5 fruit fly cellular contexts compared by ENCODE assay signal in the genomic region with DNA sequence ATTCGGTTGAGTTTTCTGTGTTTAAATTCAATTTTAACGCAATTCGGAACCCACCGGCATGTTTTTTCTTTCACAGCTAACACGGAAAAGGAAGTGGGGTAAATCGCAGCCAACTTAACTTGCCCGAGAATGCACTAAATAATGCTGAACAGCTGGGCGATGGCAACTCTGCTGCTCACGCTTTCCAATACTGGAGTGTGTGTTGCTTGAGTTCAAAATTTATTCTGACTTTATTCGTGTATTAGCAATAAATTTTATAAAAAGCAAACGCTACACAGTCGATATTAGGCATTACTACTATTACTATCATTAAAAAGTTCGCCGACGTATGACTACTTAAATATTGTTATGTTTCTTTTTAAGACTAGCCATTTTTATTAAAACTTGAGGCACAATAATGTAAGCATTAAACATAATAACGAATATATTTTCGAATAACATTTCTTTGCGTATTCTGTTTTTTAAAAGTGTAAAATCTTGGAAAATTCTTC.
TF ChIP-seq lines count a peak whose summit lies in the region.

A gene (minus strand): TSS at position 136 of the 491 bp plus-strand sequence.
A gene (plus strand): TSS at position 280 of the 491 bp plus-strand sequence.

TF ChIP-seq in whole organism, adult, 20 proteins besides CTCF, POLR2A, EP300 and RAD21 (continued from another document):
- TF ChIP-seq CG33017 (tag; optimal IDR thresholded peaks at IDR 0.05; lab: Kevin White, UChicago), result peak; percentile 94
- TF ChIP-seq Clk (GFP tag; optimal IDR thresholded peaks at IDR 0.05; lab: Kevin White, UChicago), result peak; percentile 95
- TF ChIP-seq bab1 (GFP tag; optimal IDR thresholded peaks at IDR 0.05; lab: Kevin White, UChicago), result peak; percentile 96
- TF ChIP-seq CG12768 (GFP tag; optimal IDR thresholded peaks at IDR 0.05; lab: Kevin White, UChicago), result peak; percentile 98
TF ChIP-seq in whole organism, adult: peak in this region for 19.

TF ChIP-seq in whole organism, embryonic, 481 proteins besides CTCF, POLR2A, EP300 and RAD21 (continued from another document and continues in another):
- TF ChIP-seq CG14014 (GFP tag; IDR thresholded peaks at IDR 0.05; lab: Robert Waterston, UW) (peak; percentile 95), cg (GFP tag; optimal IDR thresholded peaks at IDR 0.05; lab: Kevin White, UChicago) (no peak), Side (GFP tag; optimal IDR thresholded peaks at IDR 0.05; lab: Kevin White, UChicago) (peak; percentile 99), ems (GFP tag; optimal IDR thresholded peaks at IDR 0.05; lab: Kevin White, UChicago) (peak; percentile 98), CG13424 (tag; optimal IDR thresholded peaks at IDR 0.05; lab: Kevin White, UChicago) (peak; percentile 88), Asciz (GFP tag; optimal IDR thresholded peaks at IDR 0.05; lab: Kevin White, UChicago) (peak; percentile 98), stc (GFP tag; IDR thresholded peaks at IDR 0.05; lab: Robert Waterston, UW) (peak; percentile 93), CG17829 (tag; optimal IDR thresholded peaks at IDR 0.05; lab: Kevin White, UChicago) (peak; percentile 94), zf30C (GFP tag; optimal IDR thresholded peaks at IDR 0.05; lab: Kevin White, UChicago) (peak; percentile 61), CG1832 (GFP tag; optimal IDR thresholded peaks at IDR 0.05; lab: Kevin White, UChicago) (no peak), fd3F (GFP tag; optimal IDR thresholded peaks at IDR 0.05; lab: Kevin White, UChicago) (peak; percentile 97), danr (GFP tag; IDR thresholded peaks at IDR 0.05; lab: Robert Waterston, UW) (peak; percentile 82), Hey (tag; optimal IDR thresholded peaks at IDR 0.05; lab: Kevin White, UChicago) (peak; percentile 99), pum (GFP tag; optimal IDR thresholded peaks at IDR 0.05; lab: Kevin White, UChicago) (peak; percentile 97), CG13894 (tag; optimal IDR thresholded peaks at IDR 0.05; lab: Kevin White, UChicago) (peak; percentile 96), CG17568 (GFP tag; optimal IDR thresholded peaks at IDR 0.05; lab: Kevin White, UChicago) (peak; percentile 98), ab (GFP tag; optimal IDR thresholded peaks at IDR 0.05; lab: Kevin White, UChicago) (peak; percentile 94), Ssrp (tag; optimal IDR thresholded peaks at IDR 0.05; lab: Kevin White, UChicago) (peak; percentile 92), Dad (GFP tag; optimal IDR thresholded peaks at IDR 0.05; lab: Kevin White, UChicago) (peak; percentile 99), bcd (GFP tag; optimal IDR thresholded peaks at IDR 0.05; lab: Kevin White, UChicago) (peak; percentile 100), Hr3 (GFP tag; optimal IDR thresholded peaks at IDR 0.05; lab: Kevin White, UChicago) (peak; percentile 96), tll (GFP tag; optimal IDR thresholded peaks at IDR 0.05; lab: Kevin White, UChicago) (peak in 1 of 2 experiments; percentile 88), CG2120 (GFP tag; optimal IDR thresholded peaks at IDR 0.05; lab: Kevin White, UChicago) (peak; percentile 95), Rx (GFP tag; IDR thresholded peaks at IDR 0.05; lab: Robert Waterston, UW) (peak; percentile 98), lilli (GFP tag; optimal IDR thresholded peaks at IDR 0.05; lab: Kevin White, UChicago) (peak; percentile 96), CG8388 (GFP tag; optimal IDR thresholded peaks at IDR 0.05; lab: Kevin White, UChicago) (peak; percentile 89), nom (GFP tag; optimal IDR thresholded peaks at IDR 0.05; lab: Kevin White, UChicago) (peak; percentile 95), CG7839 (tag; optimal IDR thresholded peaks at IDR 0.05; lab: Kevin White, UChicago) (peak; percentile 96), CG13775 (GFP tag; optimal IDR thresholded peaks at IDR 0.05; lab: Kevin White, UChicago) (peak; percentile 99), az2 (GFP tag; optimal IDR thresholded peaks at IDR 0.05; lab: Kevin White, UChicago) (peak; percentile 95)

TF ChIP-seq in whole organism, prepupa, 60 proteins besides CTCF, POLR2A, EP300 and RAD21 (continued from another document and continues in another):
- TF ChIP-seq Hr38 (GFP tag; optimal IDR thresholded peaks at IDR 0.05; lab: Kevin White, UChicago) (no peak), Smox (GFP tag; optimal IDR thresholded peaks at IDR 0.05; lab: Kevin White, UChicago) (peak; percentile 91), CG10631 (GFP tag; optimal IDR thresholded peaks at IDR 0.05; lab: Kevin White, UChicago) (peak; percentile 88), OdsH (GFP tag; optimal IDR thresholded peaks at IDR 0.05; lab: Kevin White, UChicago) (peak; percentile 92), eg (GFP tag; IDR thresholded peaks at IDR 0.05; lab: Robert Waterston, UW) (peak; percentile 93), CG11294 (GFP tag; IDR thresholded peaks at IDR 0.05; lab: Robert Waterston, UW) (peak; percentile 77), fd85E (GFP tag; optimal IDR thresholded peaks at IDR 0.05; lab: Kevin White, UChicago) (peak; percentile 89), CG3919 (GFP tag; optimal IDR thresholded peaks at IDR 0.05; lab: Kevin White, UChicago) (peak; percentile 98), acj6 (GFP tag; optimal IDR thresholded peaks at IDR 0.05; lab: Kevin White, UChicago) (peak; percentile 92), CG6792 (GFP tag; optimal IDR thresholded peaks at IDR 0.05; lab: Kevin White, UChicago) (peak; percentile 91), Hr4 (GFP tag; optimal IDR thresholded peaks at IDR 0.05; lab: Kevin White, UChicago) (no peak), CG34406 (GFP tag; optimal IDR thresholded peaks at IDR 0.05; lab: Kevin White, UChicago) (peak; percentile 92), lz (GFP tag; optimal IDR thresholded peaks at IDR 0.05; lab: Kevin White, UChicago) (peak; percentile 98), pdm3 (GFP tag; optimal IDR thresholded peaks at IDR 0.05; lab: Kevin White, UChicago) (peak; percentile 94), Hr39 (GFP tag; optimal IDR thresholded peaks at IDR 0.05; lab: Kevin White, UChicago) (peak; percentile 97), Ets96B (tag; optimal IDR thresholded peaks at IDR 0.05; lab: Kevin White, UChicago) (peak; percentile 70), Lpt (GFP tag; optimal IDR thresholded peaks at IDR 0.05; lab: Kevin White, UChicago) (no peak), dsx (GFP tag; optimal IDR thresholded peaks at IDR 0.05; lab: Kevin White, UChicago; ENCODE audit: poor library complexity, severe bottlenecking) (peak; percentile 74), CG7368 (GFP tag; optimal IDR thresholded peaks at IDR 0.05; lab: Kevin White, UChicago) (peak; percentile 96), fkh (GFP tag; optimal IDR thresholded peaks at IDR 0.05; lab: Kevin White, UChicago) (peak; percentile 94), CG9139 (GFP tag; optimal IDR thresholded peaks at IDR 0.05; lab: Kevin White, UChicago) (peak; percentile 94), salr (GFP tag; optimal IDR thresholded peaks at IDR 0.05; lab: Kevin White, UChicago) (peak in 1 of 2 experiments; percentile 98), spab (GFP tag; optimal IDR thresholded peaks at IDR 0.05; lab: Kevin White, UChicago) (peak; percentile 76), CG16779 (tag; optimal IDR thresholded peaks at IDR 0.05; lab: Kevin White, UChicago) (peak; percentile 94), Eip75B (GFP tag; optimal IDR thresholded peaks at IDR 0.05; lab: Kevin White, UChicago) (peak; percentile 96), net (GFP tag; optimal IDR thresholded peaks at IDR 0.05; lab: Kevin White, UChicago) (peak; percentile 96), Sox102F (GFP tag; optimal IDR thresholded peaks at IDR 0.05; lab: Kevin White, UChicago) (peak; percentile 95), CG6276 (GFP tag; optimal IDR thresholded peaks at IDR 0.05; lab: Kevin White, UChicago) (no peak), Met (GFP tag; optimal IDR thresholded peaks at IDR 0.05; lab: Kevin White, UChicago) (peak; percentile 96), cyc (GFP tag; optimal IDR thresholded peaks at IDR 0.05; lab: Kevin White, UChicago) (peak; percentile 98), ss (GFP tag; optimal IDR thresholded peaks at IDR 0.05; lab: Kevin White, UChicago) (peak; percentile 85 to 93)

TF ChIP-seq in whole organism, pupa, 21 proteins besides CTCF, POLR2A, EP300 and RAD21 (continued from another document):
- TF ChIP-seq CG10348 (GFP tag; IDR thresholded peaks at IDR 0.05; lab: Robert Waterston, UW), result peak; percentile 32; the same call in 1 of the 2 replicates

TF ChIP-seq in whole organism, wandering third instar larva, 38 proteins besides CTCF, POLR2A, EP300 and RAD21 (continued from another document):
- TF ChIP-seq Rel (GFP tag; optimal IDR thresholded peaks at IDR 0.05; lab: Kevin White, UChicago) (peak; percentile 53), Rel (tag; optimal IDR thresholded peaks at IDR 0.05; lab: Kevin White, UChicago) (peak; percentile 83), rgr (GFP tag; optimal IDR thresholded peaks at IDR 0.05; lab: Kevin White, UChicago) (peak; percentile 99), jim (GFP tag; optimal IDR thresholded peaks at IDR 0.05; lab: Kevin White, UChicago) (peak; percentile 7), usp (GFP tag; optimal IDR thresholded peaks at IDR 0.05; lab: Kevin White, UChicago) (no peak), GATAd (GFP tag; optimal IDR thresholded peaks at IDR 0.05; lab: Kevin White, UChicago) (peak; percentile 89), Jra (GFP tag; optimal IDR thresholded peaks at IDR 0.05; lab: Kevin White, UChicago) (no peak), HLH106 (tag; optimal IDR thresholded peaks at IDR 0.05; lab: Kevin White, UChicago) (peak; percentile 96), Vsx2 (GFP tag; optimal IDR thresholded peaks at IDR 0.05; lab: Kevin White, UChicago; ENCODE audit: partially characterized antibody) (no peak), fru (GFP tag; optimal IDR thresholded peaks at IDR 0.05; lab: Kevin White, UChicago) (peak; percentile 96), tai (GFP tag; optimal IDR thresholded peaks at IDR 0.05; lab: Kevin White, UChicago) (no peak), br (GFP tag; optimal IDR thresholded peaks at IDR 0.05; lab: Kevin White, UChicago) (peak; percentile 98), Hnf4 (GFP tag; optimal IDR thresholded peaks at IDR 0.05; lab: Kevin White, UChicago) (no peak), Dif (GFP tag; optimal IDR thresholded peaks at IDR 0.05; lab: Kevin White, UChicago; ENCODE audit: partially characterized antibody) (no peak), Abd-B (GFP tag; optimal IDR thresholded peaks at IDR 0.05; lab: Kevin White, UChicago) (no peak), dl (GFP tag; optimal IDR thresholded peaks at IDR 0.05; lab: Kevin White, UChicago; ENCODE audit: insufficient read depth in 1 of 2, partially characterized antibody in 2 of 2) (no peak), dsf (GFP tag; optimal IDR thresholded peaks at IDR 0.05; lab: Kevin White, UChicago; ENCODE audit: borderline replicate concordance) (peak; percentile 79), Mio (GFP tag; optimal IDR thresholded peaks at IDR 0.05; lab: Kevin White, UChicago) (peak; percentile 92), Hr78 (GFP tag; optimal IDR thresholded peaks at IDR 0.05; lab: Kevin White, UChicago) (no peak)
TF ChIP-seq in whole organism, wandering third instar larva: peak in this region for 23.
